Worm (Caenorhabditis elegans) whole organism, young adult: ENCODE data around the gene twk-9.

Source experiments
- B0336.3 ChIP-seq: fragments of 200-800 bp; sonication (Bioruptor generic); IDR thresholded peaks from 2 replicates; pipeline ENCODE4 v1.3.6; 2022; ENCODE audit warnings: missing genetic modification characterization, missing compliant biosample characterization
- C06A6.2 ChIP-seq: fragments of 200-800 bp; sonication (Bioruptor generic); conservative IDR thresholded peaks from 2 replicates; pipeline ENCODE4 v1.3.6; 2022; ENCODE audit warnings: missing genetic modification characterization, missing compliant biosample characterization
- D2030.7 ChIP-seq: fragments of 200-800 bp; sonication (Bioruptor generic); IDR thresholded peaks from 2 replicates; pipeline ENCODE4 v1.3.6; 2022; ENCODE audit warnings: missing genetic modification reagents, missing genetic modification characterization, missing compliant biosample characterization
- F23B12.7 ChIP-seq: sonication (generic microtip); optimal IDR thresholded peaks from 2 replicates; lab custom pipeline; 2017; ENCODE audit warnings: missing genetic modification characterization, mild to moderate bottlenecking, missing compliant biosample characterization, antibody characterized with exemption, moderate library complexity; ENCODE audit not compliant: insufficient read depth
- F52B5.7 ChIP-seq: sonication (generic microtip); optimal IDR thresholded peaks from 2 replicates; lab custom pipeline; 2016; ENCODE audit warnings: mild to moderate bottlenecking, missing genetic modification characterization, missing compliant biosample characterization
- F55B11.4 ChIP-seq: sonication (generic microtip); optimal IDR thresholded peaks from 2 replicates; lab custom pipeline; 2016; ENCODE audit warnings: missing compliant biosample characterization, missing genetic modification characterization, borderline replicate concordance; ENCODE audit not compliant: insufficient read depth
- K12H6.12 ChIP-seq: fragments of 200-800 bp; sonication (Bioruptor generic); optimal IDR thresholded peaks from 2 replicates; lab custom pipeline; 2018; ENCODE audit warnings: mild to moderate bottlenecking, missing genetic modification characterization, missing compliant biosample characterization
- Y79H2A.3 ChIP-seq: fragments of 200-800 bp; sonication (Bioruptor generic); conservative IDR thresholded peaks from 2 replicates; pipeline ENCODE4 v1.3.6; 2022; ENCODE audit warnings: missing genetic modification reagents, missing genetic modification characterization, missing compliant biosample characterization
- ZK185.1 ChIP-seq: sonication (generic microtip); optimal IDR thresholded peaks from 2 replicates; lab custom pipeline; 2016; ENCODE audit warnings: mild to moderate bottlenecking, missing genetic modification characterization, missing compliant biosample characterization; ENCODE audit not compliant: poor library complexity, severe bottlenecking
- ama-1 ChIP-seq, 3 experiments: fragments of 150-350 bp in 1 of 3; sonication (generic microtip) in 2 of 3; optimal IDR thresholded peaks; 2 replicates each; lab custom pipeline; 2014 to 2018; ENCODE audit warnings: missing biosample characterization in 2 of 3, missing genetic modification characterization in 2 of 3, missing genetic modification reagents in 2 of 3
- aptf-2 ChIP-seq: fragments of 200-800 bp; sonication (Bioruptor generic); conservative IDR thresholded peaks from 2 replicates; pipeline ENCODE4 v1.3.6; 2022; ENCODE audit warnings: missing genetic modification reagents, missing genetic modification characterization, missing compliant biosample characterization
- aptf-3 ChIP-seq: fragments of 200-800 bp; sonication (Bioruptor generic); IDR thresholded peaks from 2 replicates; pipeline ENCODE4 v1.3.6; 2022; ENCODE audit warnings: missing genetic modification characterization, missing compliant biosample characterization
- attf-5 ChIP-seq: fragments of 200-800 bp; sonication (Bioruptor generic); optimal IDR thresholded peaks from 2 replicates; lab custom pipeline; 2018; ENCODE audit warnings: mild to moderate bottlenecking, missing genetic modification characterization, missing compliant biosample characterization
- bed-1 ChIP-seq: fragments of 200-800 bp; sonication (Bioruptor generic); IDR thresholded peaks from 2 replicates; pipeline ENCODE4 v1.3.6; 2022; ENCODE audit warnings: missing genetic modification reagents, missing genetic modification characterization, missing compliant biosample characterization
- cebp-2 ChIP-seq: fragments of 200-800 bp; sonication (Bioruptor generic); IDR thresholded peaks from 2 replicates; pipeline ENCODE4 v1.3.6; 2022; ENCODE audit warnings: missing genetic modification characterization, missing compliant biosample characterization
- ceh-100 ChIP-seq: fragments of 200-800 bp; sonication (Bioruptor generic); IDR thresholded peaks from 2 replicates; pipeline ENCODE4 v1.3.6; 2022; ENCODE audit warnings: missing genetic modification reagents, missing genetic modification characterization, missing compliant biosample characterization
- chd-7 ChIP-seq: sonication (generic microtip); optimal IDR thresholded peaks from 2 replicates; lab custom pipeline; 2016; ENCODE audit warnings: mild to moderate bottlenecking, missing genetic modification characterization, moderate library complexity, missing compliant biosample characterization
- dox-1 ChIP-seq: fragments of 200-800 bp; sonication (Bioruptor generic); IDR thresholded peaks from 2 replicates; pipeline ENCODE4 v1.3.6; 2022; ENCODE audit warnings: missing genetic modification reagents, missing genetic modification characterization, missing compliant biosample characterization
- dpff-1 ChIP-seq: sonication (generic microtip); optimal IDR thresholded peaks from 2 replicates; lab custom pipeline; 2017; ENCODE audit warnings: mild to moderate bottlenecking, missing genetic modification characterization, missing compliant biosample characterization
- efl-1 ChIP-seq: fragments of 150-350 bp; optimal IDR thresholded peaks from 2 replicates; lab custom pipeline; 2014; ENCODE audit warnings: missing biosample characterization, missing genetic modification reagents, missing genetic modification characterization
- fkh-3 ChIP-seq: sonication (generic microtip); optimal IDR thresholded peaks from 2 replicates; lab custom pipeline; 2016; ENCODE audit warnings: mild to moderate bottlenecking, missing genetic modification characterization, missing compliant biosample characterization
- hmg-1.2 ChIP-seq: fragments of 200-800 bp; sonication (Bioruptor generic); IDR thresholded peaks from 2 replicates; pipeline ENCODE4 v1.3.6; 2022; ENCODE audit warnings: missing genetic modification reagents, missing genetic modification characterization, missing compliant biosample characterization
- hmg-20 ChIP-seq: fragments of 200-800 bp; sonication (Bioruptor generic); IDR thresholded peaks from 2 replicates; pipeline ENCODE4 v1.3.6; 2022; ENCODE audit warnings: missing genetic modification reagents, missing genetic modification characterization, missing compliant biosample characterization
- hsf-1 ChIP-seq: fragments of 200-800 bp; sonication (Bioruptor generic); IDR thresholded peaks from 2 replicates; pipeline ENCODE4 v1.3.6; 2022; ENCODE audit warnings: missing genetic modification reagents, missing genetic modification characterization, missing compliant biosample characterization
- let-526 ChIP-seq: fragments of 200-800 bp; sonication (Bioruptor generic); IDR thresholded peaks from 2 replicates; pipeline ENCODE4 v1.3.6; 2022; ENCODE audit warnings: missing genetic modification reagents, missing genetic modification characterization, missing compliant biosample characterization
- let-607 ChIP-seq, 2 experiments: fragments of 200-800 bp in 1 of 2; sonication (Bioruptor generic) in 1 of 2; sonication (generic microtip) in 1 of 2; optimal IDR thresholded peaks; 2 replicates each; lab custom pipeline; 2016 to 2018; ENCODE audit warnings: mild to moderate bottlenecking in 2 of 2, missing compliant biosample characterization in 2 of 2, missing genetic modification characterization in 2 of 2, moderate library complexity in 2 of 2, missing genotype in 1 of 2
- lin-35 ChIP-seq, 3 experiments: fragments of 150-350 bp in 2 of 3; sonication (generic microtip) in 1 of 3; optimal IDR thresholded peaks; 2 replicates each; lab custom pipeline; 2014 to 2018; ENCODE audit warnings: missing biosample characterization in 3 of 3, missing genetic modification characterization in 3 of 3, missing genetic modification reagents in 3 of 3
- lin-54 ChIP-seq: fragments of 200-800 bp; sonication (Bioruptor generic); optimal IDR thresholded peaks from 2 replicates; lab custom pipeline; 2018; ENCODE audit warnings: mild to moderate bottlenecking, missing genetic modification characterization, missing compliant biosample characterization
- lsl-1 ChIP-seq: fragments of 200-800 bp; sonication (Bioruptor generic); optimal IDR thresholded peaks from 2 replicates; lab custom pipeline; 2018; ENCODE audit warnings: mild to moderate bottlenecking, missing genetic modification characterization, moderate library complexity, missing compliant biosample characterization
- madf-10 ChIP-seq: sonication (generic microtip); optimal IDR thresholded peaks from 2 replicates; lab custom pipeline; 2016; ENCODE audit warnings: mild to moderate bottlenecking, missing genetic modification characterization, missing compliant biosample characterization
- madf-6 ChIP-seq: fragments of 200-800 bp; sonication (Bioruptor generic); IDR thresholded peaks from 2 replicates; pipeline ENCODE4 v1.3.6; 2022; ENCODE audit warnings: missing genetic modification reagents, missing genetic modification characterization, missing compliant biosample characterization
- madf-8 ChIP-seq: fragments of 200-800 bp; sonication (Bioruptor generic); conservative IDR thresholded peaks from 2 replicates; pipeline ENCODE4 v1.3.6; 2022; ENCODE audit warnings: missing genetic modification reagents, missing genetic modification characterization, missing compliant biosample characterization
- mel-28 ChIP-seq: sonication (generic microtip); optimal IDR thresholded peaks from 2 replicates; lab custom pipeline; 2016; ENCODE audit warnings: borderline replicate concordance, mild to moderate bottlenecking, missing genetic modification characterization, missing compliant biosample characterization
- mes-4 ChIP-seq: sonication (generic microtip); optimal IDR thresholded peaks from 2 replicates; lab custom pipeline; 2016; ENCODE audit warnings: missing genotype, missing genetic modification characterization, missing compliant biosample characterization
- mxl-1 ChIP-seq: sonication (generic microtip); optimal IDR thresholded peaks from 2 replicates; lab custom pipeline; 2016; ENCODE audit warnings: missing genetic modification characterization, missing compliant biosample characterization
- nfya-1 ChIP-seq: sonication (generic microtip); optimal IDR thresholded peaks from 2 replicates; lab custom pipeline; 2017; ENCODE audit warnings: antibody characterized with exemption, missing compliant biosample characterization, missing genetic modification characterization, borderline replicate concordance; ENCODE audit not compliant: insufficient read depth
- nfya-2 ChIP-seq: fragments of 200-800 bp; sonication (Bioruptor generic); IDR thresholded peaks from 2 replicates; pipeline ENCODE4 v1.3.6; 2022; ENCODE audit warnings: missing genetic modification reagents, missing genetic modification characterization, missing compliant biosample characterization
- nhr-120 ChIP-seq: fragments of 200-800 bp; sonication (Bioruptor generic); IDR thresholded peaks from 2 replicates; pipeline ENCODE4 v1.3.6; 2022; ENCODE audit warnings: missing genetic modification characterization, missing compliant biosample characterization
- nhr-80 ChIP-seq: sonication (generic microtip); optimal IDR thresholded peaks from 2 replicates; lab custom pipeline; 2016; ENCODE audit warnings: missing genetic modification characterization, missing compliant biosample characterization
- snpc-1.3 ChIP-seq: sonication (generic microtip); optimal IDR thresholded peaks from 2 replicates; lab custom pipeline; 2017; ENCODE audit warnings: missing genetic modification characterization, mild to moderate bottlenecking, missing compliant biosample characterization, antibody characterized with exemption, moderate library complexity, missing genotype, missing genetic modification reagents; ENCODE audit not compliant: insufficient read depth
- somi-1 ChIP-seq: fragments of 200-800 bp; sonication (Bioruptor generic); optimal IDR thresholded peaks from 2 replicates; lab custom pipeline; 2018; ENCODE audit warnings: mild to moderate bottlenecking, missing genetic modification characterization, missing compliant biosample characterization
- tbp1 ChIP-seq: fragments of 200-800 bp; sonication (Bioruptor generic); optimal IDR thresholded peaks from 2 replicates; lab custom pipeline; 2018; ENCODE audit warnings: mild to moderate bottlenecking, missing genetic modification characterization, missing compliant biosample characterization
- unc-130 ChIP-seq: sonication (generic microtip); optimal IDR thresholded peaks from 2 replicates; lab custom pipeline; 2016; ENCODE audit warnings: missing genetic modification reagents, missing genetic modification characterization, missing compliant biosample characterization
- unc-62 ChIP-seq: fragments of 150-350 bp; optimal IDR thresholded peaks from 2 replicates; lab custom pipeline; 2014; ENCODE audit warnings: missing biosample characterization, missing genetic modification reagents, missing genetic modification characterization
- xnd-1 ChIP-seq: sonication (generic microtip); optimal IDR thresholded peaks from 2 replicates; lab custom pipeline; 2016; ENCODE audit warnings: missing genotype, missing genetic modification reagents, missing genetic modification characterization, missing compliant biosample characterization
- ztf-28 ChIP-seq: fragments of 200-800 bp; sonication (Bioruptor generic); IDR thresholded peaks from 2 replicates; pipeline ENCODE4 v1.3.6; 2022; ENCODE audit warnings: missing genetic modification reagents, missing genetic modification characterization, missing compliant biosample characterization
- ztf-6 ChIP-seq: fragments of 200-800 bp; sonication (Bioruptor generic); IDR thresholded peaks from 2 replicates; pipeline ENCODE4 v1.3.6; 2022; ENCODE audit warnings: missing genetic modification reagents, missing genetic modification characterization, missing compliant biosample characterization

twk-9 gene

ce11 chrIV:9671001-9671652 lies 21.8 kb upstream of the twk-9 start (continued):
- no peak; the same call in 1 of the 2 replicates for TF ChIP-seq dox-1
- no peak for TF ChIP-seq aptf-2 (GFP tag; lab: Robert Waterston, UW)
- TF ChIP-seq ztf-6: no peak
- TF ChIP-seq cebp-2 (GFP tag; lab: Robert Waterston, UW): no peak
- TF ChIP-seq ztf-28 (GFP tag; lab: Robert Waterston, UW): no peak
- TF ChIP-seq F55B11.4 (tag; lab: Kevin White, UChicago): no peak
- no peak for TF ChIP-seq madf-10 (tag; lab: Kevin White, UChicago)
- no peak for TF ChIP-seq madf-8 (GFP tag; lab: Robert Waterston, UW)
- TF ChIP-seq xnd-1 (tag; lab: Kevin White, UChicago): no peak
- peak; percentile 10 for TF ChIP-seq lin-54 (GFP tag; lab: Kevin White, UChicago)
- no peak for TF ChIP-seq dpff-1 (tag; lab: Kevin White, UChicago)
- TF ChIP-seq chd-7: no peak
- TF ChIP-seq mel-28 (tag; lab: Kevin White, UChicago): no peak
- no peak for TF ChIP-seq bed-1 (GFP tag; lab: Robert Waterston, UW)
- TF ChIP-seq fkh-3 (tag; lab: Kevin White, UChicago): no peak
- TF ChIP-seq hmg-1.2 (GFP tag; lab: Robert Waterston, UW): peak; percentile 24; the same call in 1 of the 2 replicates
- TF ChIP-seq nhr-120: no peak
- TF ChIP-seq hsf-1: no peak
- TF ChIP-seq attf-5: peak; percentile 35
- TF ChIP-seq ama-1 (optimal IDR thresholded peaks at IDR 0.05; lab: Kevin White, UChicago): peak; percentile 58
- no peak for TF ChIP-seq ama-1 (GFP tag; optimal IDR thresholded peaks at IDR 0.05; lab: Kevin White, UChicago)
- no peak for TF ChIP-seq nfya-1 (tag; lab: Kevin White, UChicago)
- TF ChIP-seq snpc-1.3 (tag; lab: Kevin White, UChicago): no peak
- no peak for TF ChIP-seq madf-6 (GFP tag; lab: Robert Waterston, UW)
- no peak for TF ChIP-seq B0336.3 (GFP tag; lab: Robert Waterston, UW)
- TF ChIP-seq aptf-3: no peak
- TF ChIP-seq lin-35 (GFP tag; optimal IDR thresholded peaks at IDR 0.05; lab: Kevin White, UChicago): peak in 1 of 3 experiments; percentile 10
- TF ChIP-seq let-607 (tag; optimal IDR thresholded peaks at IDR 0.05; lab: Kevin White, UChicago): peak in 1 of 2 experiments; percentile 46
- TF ChIP-seq somi-1: peak; percentile 53
- TF ChIP-seq F52B5.7 (tag; lab: Kevin White, UChicago): no peak
- 0 out of 2 replicates have a peak, but pooled peaks have one; percentile 46 for TF ChIP-seq C06A6.2 (GFP tag; lab: Robert Waterston, UW)
- TF ChIP-seq unc-62: no peak
- TF ChIP-seq Y79H2A.3 (GFP tag; lab: Robert Waterston, UW): no peak
- no peak for TF ChIP-seq nfya-2 (GFP tag; lab: Robert Waterston, UW)
- TF ChIP-seq mes-4 (tag; lab: Kevin White, UChicago): no peak
- TF ChIP-seq D2030.7 (GFP tag; lab: Robert Waterston, UW): no peak
- TF ChIP-seq lsl-1 (GFP tag; lab: Kevin White, UChicago): no peak
- no peak for TF ChIP-seq let-526
- no peak for TF ChIP-seq K12H6.12 (tag; lab: Kevin White, UChicago)
- TF ChIP-seq tbp1 (GFP tag; lab: Kevin White, UChicago): peak; percentile 23
- TF ChIP-seq mxl-1 (tag; lab: Kevin White, UChicago): no peak
- TF ChIP-seq F23B12.7: peak; percentile 37
- TF ChIP-seq ZK185.1 (tag; lab: Kevin White, UChicago): peak; percentile 26
- peak; percentile 88 for TF ChIP-seq nhr-80 (tag; lab: Kevin White, UChicago)
- no peak for TF ChIP-seq efl-1 (GFP tag; lab: Kevin White, UChicago)
- TF ChIP-seq unc-130 (GFP tag; lab: Kevin White, UChicago): no peak
- TF ChIP-seq ceh-100 (GFP tag; lab: Robert Waterston, UW): no peak
- no peak for TF ChIP-seq hmg-20 (GFP tag; lab: Robert Waterston, UW)
